Fruit fly (Drosophila melanogaster) whole organism, embryonic: ENCODE measurements around the gene Tm1.
A peak's percentile ranks its signal among the peaks of the same experiment; 100 is the strongest.

Experiments used
- Atf6 ChIP-seq: fragments of 200-800 bp; sonication (Bioruptor generic); IDR thresholded peaks from 2 replicates; pipeline ENCODE4 v1.3.6; 2022; ENCODE audit warnings: missing biosample characterization, missing genetic modification characterization
- BEAF-32 ChIP-seq: fragments of 200-800 bp; sonication (Bioruptor generic); optimal IDR thresholded peaks from 3 replicates; lab custom pipeline; 2017; ENCODE audit warnings: missing biosample characterization, missing genetic modification characterization, mild to moderate bottlenecking, moderate library complexity, missing genetic modification reagents
- CG10321 ChIP-seq: fragments of 200-800 bp; sonication (Bioruptor generic); IDR thresholded peaks from 2 replicates; pipeline ENCODE4 v1.3.6; 2022; ENCODE audit warnings: missing biosample characterization, missing genetic modification characterization
- CG10654 ChIP-seq: fragments of 200-800 bp; sonication (Bioruptor generic); optimal IDR thresholded peaks from 2 replicates; lab custom pipeline; 2016; ENCODE audit warnings: missing biosample characterization, missing genetic modification characterization
- CG11398 ChIP-seq: fragments of 200-800 bp; sonication (Bioruptor generic); optimal IDR thresholded peaks from 2 replicates; lab custom pipeline; 2016; ENCODE audit warnings: missing biosample characterization, missing genetic modification characterization
- CG11456 ChIP-seq: fragments of 200-800 bp; sonication (Bioruptor generic); IDR thresholded peaks from 3 replicates; pipeline ENCODE4 v1.3.6; 2022; ENCODE audit warnings: missing biosample characterization, missing genetic modification characterization
- CG11504 ChIP-seq: fragments of 200-800 bp; sonication (Bioruptor generic); optimal IDR thresholded peaks from 3 replicates; lab custom pipeline; 2019; ENCODE audit warnings: missing biosample characterization, mild to moderate bottlenecking, missing genetic modification characterization, moderate library complexity
- CG12659 ChIP-seq: fragments of 200-800 bp; sonication (Bioruptor generic); optimal IDR thresholded peaks from 3 replicates; lab custom pipeline; 2017; ENCODE audit warnings: mild to moderate bottlenecking, missing biosample characterization, missing genetic modification reagents, missing genetic modification characterization
- CG14860 ChIP-seq: fragments of 200-800 bp; sonication (Bioruptor generic); IDR thresholded peaks from 3 replicates; pipeline ENCODE4 v1.3.6; 2022; ENCODE audit warnings: missing biosample characterization, missing genetic modification characterization; ENCODE audit not compliant: partially characterized antibody
- CG15514 ChIP-seq: fragments of 200-800 bp; sonication (Bioruptor generic); optimal IDR thresholded peaks from 3 replicates; lab custom pipeline; 2017; ENCODE audit warnings: missing biosample characterization, missing genetic modification characterization, mild to moderate bottlenecking, moderate library complexity, missing genetic modification reagents
- CG18619 ChIP-seq: fragments of 200-800 bp; sonication (Bioruptor generic); optimal IDR thresholded peaks from 3 replicates; lab custom pipeline; 2017; ENCODE audit warnings: missing biosample characterization, mild to moderate bottlenecking, missing genetic modification characterization
- CG2116 ChIP-seq: fragments of 200-800 bp; sonication (Bioruptor generic); optimal IDR thresholded peaks from 3 replicates; lab custom pipeline; 2018; ENCODE audit warnings: missing biosample characterization, mild to moderate bottlenecking, missing genetic modification characterization
- CG3065 ChIP-seq: fragments of 200-800 bp; sonication (Bioruptor generic); optimal IDR thresholded peaks from 2 replicates; lab custom pipeline; 2016; ENCODE audit warnings: missing biosample characterization, missing genetic modification characterization
- CG34422 ChIP-seq: fragments of 200-800 bp; sonication (Bioruptor generic); IDR thresholded peaks from 3 replicates; pipeline ENCODE4 v1.3.6; 2022; ENCODE audit warnings: missing biosample characterization, missing genetic modification characterization
- CG4282 ChIP-seq: fragments of 200-800 bp; sonication (Bioruptor generic); optimal IDR thresholded peaks from 2 replicates; lab custom pipeline; 2016; ENCODE audit warnings: missing biosample characterization, missing genetic modification characterization
- CG6254 ChIP-seq: fragments of 200-800 bp; sonication (Bioruptor generic); optimal IDR thresholded peaks from 3 replicates; lab custom pipeline; 2017; ENCODE audit warnings: mild to moderate bottlenecking, missing biosample characterization, missing genetic modification reagents, missing genetic modification characterization
- CG8478 ChIP-seq: fragments of >200 bp; optimal IDR thresholded peaks from 2 replicates; lab custom pipeline; 2018
- CHES-1-like ChIP-seq: fragments of 200-800 bp; sonication (Bioruptor generic); optimal IDR thresholded peaks from 2 replicates; lab custom pipeline; 2016; ENCODE audit warnings: missing biosample characterization, missing genetic modification characterization
- Dll ChIP-seq: fragments of 200-800 bp; sonication (Bioruptor generic); IDR thresholded peaks from 4 replicates; pipeline ENCODE4 v1.3.6; 2022; ENCODE audit warnings: missing biosample characterization, missing genetic modification characterization; ENCODE audit not compliant: partially characterized antibody
- Doc3 ChIP-seq: fragments of 200-800 bp; sonication (Bioruptor generic); IDR thresholded peaks from 3 replicates; pipeline ENCODE4 v1.3.6; 2022; ENCODE audit warnings: missing biosample characterization, missing genetic modification characterization; ENCODE audit not compliant: partially characterized antibody
- E2f2 ChIP-seq: fragments of 200-800 bp; sonication (Bioruptor generic); IDR thresholded peaks from 2 replicates; pipeline ENCODE4 v1.3.6; 2022; ENCODE audit warnings: missing biosample characterization, missing genetic modification characterization
- Fer1 ChIP-seq: fragments of 200-800 bp; sonication (Bioruptor generic); optimal IDR thresholded peaks from 2 replicates; lab custom pipeline; 2017; ENCODE audit warnings: missing biosample characterization, mild to moderate bottlenecking, missing genetic modification characterization
- H2.0 ChIP-seq: fragments of 200-800 bp; sonication (Bioruptor generic); IDR thresholded peaks from 2 replicates; pipeline ENCODE4 v1.3.6; 2022; ENCODE audit warnings: missing biosample characterization, missing genetic modification characterization
- HLH4C ChIP-seq: fragments of 200-800 bp; sonication (Bioruptor generic); IDR thresholded peaks from 3 replicates; pipeline ENCODE4 v1.3.6; 2022; ENCODE audit warnings: missing biosample characterization, missing genetic modification characterization; ENCODE audit not compliant: partially characterized antibody
- HmgZ ChIP-seq: fragments of 200-800 bp; sonication (Bioruptor generic); optimal IDR thresholded peaks from 2 replicates; lab custom pipeline; 2018; ENCODE audit warnings: missing biosample characterization, mild to moderate bottlenecking, missing genetic modification characterization
- Hmr ChIP-seq: fragments of 200-800 bp; sonication (Bioruptor generic); optimal IDR thresholded peaks from 3 replicates; lab custom pipeline; 2017; ENCODE audit warnings: mild to moderate bottlenecking, missing biosample characterization, missing genetic modification reagents, missing genetic modification characterization
- MESR4 ChIP-seq: fragments of 200-800 bp; sonication (Bioruptor generic); optimal IDR thresholded peaks from 2 replicates; lab custom pipeline; 2018; ENCODE audit warnings: missing biosample characterization, mild to moderate bottlenecking, missing genetic modification characterization, moderate library complexity
- Med ChIP-seq: fragments of 200-800 bp; sonication (Bioruptor generic); peaks from one replicate; lab custom pipeline; 2016; ENCODE audit warnings: missing biosample characterization, missing genetic modification characterization, mild to moderate bottlenecking, inconsistent platforms, moderate library complexity
- Oli ChIP-seq: fragments of 200-800 bp; sonication (Bioruptor generic); optimal IDR thresholded peaks from 2 replicates; lab custom pipeline; 2018; ENCODE audit warnings: missing biosample characterization, mild to moderate bottlenecking, missing genetic modification characterization, moderate library complexity
- Pdp1 ChIP-seq, 2 experiments: fragments of 200-800 bp; sonication (Bioruptor generic); optimal IDR thresholded peaks; 3 replicates each; lab custom pipeline; 2016; ENCODE audit warnings: missing biosample characterization in 2 of 2, missing genetic modification characterization in 2 of 2, mild to moderate bottlenecking in 1 of 2, moderate library complexity in 1 of 2
- Rfx ChIP-seq: fragments of 200-800 bp; sonication (Bioruptor generic); IDR thresholded peaks from 2 replicates; pipeline ENCODE4 v1.3.6; 2022; ENCODE audit warnings: missing biosample characterization, missing genetic modification characterization
- Taf1 ChIP-seq: fragments of 200-800 bp; sonication (Bioruptor generic); IDR thresholded peaks from 2 replicates; pipeline ENCODE4 v1.3.6; 2022; ENCODE audit warnings: missing biosample characterization, missing genetic modification characterization
- amos ChIP-seq: fragments of 200-800 bp; sonication (Bioruptor generic); IDR thresholded peaks from 2 replicates; pipeline ENCODE4 v1.3.6; 2022; ENCODE audit warnings: missing biosample characterization, missing genetic modification characterization; ENCODE audit not compliant: partially characterized antibody
- ap ChIP-seq: fragments of 200-800 bp; sonication (Bioruptor generic); IDR thresholded peaks from 2 replicates; pipeline ENCODE4 v1.3.6; 2022; ENCODE audit warnings: missing biosample characterization, missing genetic modification characterization
- ci ChIP-seq: fragments of 200-800 bp; sonication (Bioruptor generic); IDR thresholded peaks from 3 replicates; pipeline ENCODE4 v1.3.6; 2022; ENCODE audit warnings: missing biosample characterization, missing genetic modification characterization
- dan ChIP-seq: fragments of 200-800 bp; sonication (Bioruptor generic); IDR thresholded peaks from 2 replicates; pipeline ENCODE4 v1.3.6; 2022; ENCODE audit warnings: missing biosample characterization, missing genetic modification characterization
- dmrt11E ChIP-seq: fragments of 200-800 bp; sonication (Bioruptor generic); optimal IDR thresholded peaks from 3 replicates; lab custom pipeline; 2018; ENCODE audit warnings: missing biosample characterization, mild to moderate bottlenecking, missing genetic modification characterization, moderate library complexity
- dpn ChIP-seq, 2 experiments: fragments of 200-800 bp; sonication (Bioruptor generic); optimal IDR thresholded peaks; 3 replicates each; lab custom pipeline; 2016; ENCODE audit warnings: missing biosample characterization in 2 of 2, missing genetic modification characterization in 2 of 2
- fu2 ChIP-seq: fragments of 200-800 bp; sonication (Bioruptor generic); optimal IDR thresholded peaks from 2 replicates; lab custom pipeline; 2016; ENCODE audit warnings: missing biosample characterization, missing genetic modification characterization
- hbn ChIP-seq: fragments of 200-800 bp; sonication (Bioruptor generic); IDR thresholded peaks from 2 replicates; pipeline ENCODE4 v1.3.6; 2022; ENCODE audit warnings: missing biosample characterization, missing genetic modification characterization; ENCODE audit not compliant: partially characterized antibody
- klu ChIP-seq: fragments of 200-800 bp; sonication (Bioruptor generic); IDR thresholded peaks from 2 replicates; pipeline ENCODE4 v1.3.6; 2022; ENCODE audit warnings: missing biosample characterization, missing genetic modification characterization
- pb ChIP-seq: fragments of 200-800 bp; sonication (Bioruptor generic); optimal IDR thresholded peaks from 3 replicates; lab custom pipeline; 2016; ENCODE audit warnings: missing biosample characterization, missing genetic modification characterization
- pum ChIP-seq: fragments of 200-800 bp; sonication (Bioruptor generic); optimal IDR thresholded peaks from 2 replicates; lab custom pipeline; 2016; ENCODE audit warnings: missing biosample characterization, missing genetic modification characterization
- stwl ChIP-seq: fragments of 200-800 bp; sonication (Bioruptor generic); optimal IDR thresholded peaks from 3 replicates; lab custom pipeline; 2018; ENCODE audit warnings: missing biosample characterization, mild to moderate bottlenecking, missing genetic modification characterization, moderate library complexity
- unc-4 ChIP-seq: fragments of 200-800 bp; sonication (Bioruptor generic); IDR thresholded peaks from 2 replicates; pipeline ENCODE4 v1.3.6; 2022; ENCODE audit warnings: missing biosample characterization, missing genetic modification characterization; ENCODE audit not compliant: partially characterized antibody
- vfl ChIP-seq: fragments of 200-800 bp; sonication (Bioruptor generic); optimal IDR thresholded peaks from 2 replicates; lab custom pipeline; 2016; ENCODE audit warnings: missing biosample characterization, missing genetic modification characterization
- vnd ChIP-seq: fragments of 200-800 bp; sonication (Bioruptor generic); IDR thresholded peaks from 3 replicates; pipeline ENCODE4 v1.3.6; 2022; ENCODE audit warnings: missing biosample characterization, missing genetic modification characterization; ENCODE audit not compliant: partially characterized antibody

Gene Tm1

DNA sequence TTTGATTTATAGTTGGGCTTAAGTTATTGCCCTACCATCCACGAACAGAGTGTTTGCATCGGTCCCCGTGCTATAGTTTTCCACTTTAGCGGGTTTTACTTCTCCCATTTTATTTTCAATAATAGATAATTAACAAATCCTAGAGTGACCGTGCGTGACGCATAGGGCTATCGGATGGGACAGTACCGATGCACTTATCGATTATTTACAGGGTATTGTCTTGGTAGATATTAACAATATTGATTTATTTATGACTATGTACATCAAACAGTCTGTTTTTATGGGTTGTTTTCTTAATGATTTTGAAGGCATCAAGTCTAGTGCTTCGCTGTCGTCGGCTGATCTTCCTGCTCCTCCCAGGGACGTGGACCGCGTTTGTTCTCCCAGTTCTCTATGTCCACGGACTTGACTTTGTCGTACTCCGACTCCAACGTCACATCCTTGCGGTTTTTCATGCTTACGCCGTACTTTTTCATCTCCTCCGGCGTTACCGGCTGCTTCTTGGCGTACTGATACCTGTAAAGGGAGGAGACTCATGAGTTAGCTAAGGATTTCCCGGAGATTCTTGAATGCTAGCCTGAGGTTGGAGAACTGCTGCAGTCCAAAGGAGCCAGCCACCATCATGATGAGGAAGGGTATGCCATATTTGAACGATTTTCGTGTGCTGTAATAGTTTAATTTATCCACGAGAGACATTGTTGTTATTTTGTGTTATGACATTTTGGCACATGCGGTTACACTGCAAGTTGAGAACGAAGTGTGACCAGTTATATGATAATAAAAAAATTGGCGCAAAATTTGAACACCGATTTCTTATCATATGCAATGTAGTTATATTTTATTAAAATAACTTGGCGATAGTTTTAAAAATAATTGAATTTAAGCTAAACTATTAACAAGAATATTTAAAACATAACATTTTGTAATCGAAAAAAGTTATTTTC lies at the start of gene Tm1, which contains the start of gene MRG15:
Tm1 (plus strand) TSS at position 295 of the 944 bp plus-strand sequence.
MRG15 (minus strand) TSS at position 184 of the 944 bp plus-strand sequence.
- TF ChIP-seq dan (GFP tag; lab: Robert Waterston, UW): no peak
- TF ChIP-seq CG34422 (GFP tag; lab: Robert Waterston, UW): peak; percentile 29; the same call in 1 of the 3 replicates
- peak; percentile 91 for TF ChIP-seq E2f2 (GFP tag; lab: Robert Waterston, UW)
- TF ChIP-seq Fer1: peak; percentile 2
- TF ChIP-seq CG10654 (GFP tag; lab: Kevin White, UChicago): no peak
- TF ChIP-seq fu2 (GFP tag; lab: Kevin White, UChicago): no peak
- peak; percentile 53; the same call in 2 of the 3 replicates for TF ChIP-seq CG14860
- no peak for TF ChIP-seq klu (GFP tag; lab: Robert Waterston, UW)
- TF ChIP-seq CG2116 (GFP tag; lab: Kevin White, UChicago): peak; percentile 67
- TF ChIP-seq pb (GFP tag; lab: Kevin White, UChicago): no peak
- peak; percentile 70 for TF ChIP-seq Doc3
- TF ChIP-seq CG6254: no peak
- TF ChIP-seq Pdp1 (GFP tag; optimal IDR thresholded peaks at IDR 0.05; lab: Kevin White, UChicago): peak in 1 of 2 experiments; percentile 95
- peak; percentile 57; the same call in 1 of the 3 replicates for TF ChIP-seq vnd
- TF ChIP-seq CG11456 (GFP tag; lab: Robert Waterston, UW): no peak
- TF ChIP-seq CHES-1-like (GFP tag; lab: Kevin White, UChicago): no peak
- TF ChIP-seq unc-4: peak; percentile 70
- TF ChIP-seq stwl: peak; percentile 19
- no peak for TF ChIP-seq CG3065 (GFP tag; lab: Kevin White, UChicago)
- peak; percentile 68 for TF ChIP-seq HLH4C
- TF ChIP-seq ap: no peak
- TF ChIP-seq MESR4: peak; percentile 49
- TF ChIP-seq CG12659 (GFP tag; lab: Kevin White, UChicago): peak; percentile 17
- TF ChIP-seq vfl (GFP tag; lab: Kevin White, UChicago): no peak
- no peak for TF ChIP-seq pum
- peak; percentile 40 for TF ChIP-seq HmgZ (tag; lab: Kevin White, UChicago)
- no peak for TF ChIP-seq Taf1
- TF ChIP-seq CG18619 (GFP tag; lab: Kevin White, UChicago): no peak
- TF ChIP-seq Oli: no peak
- no peak for TF ChIP-seq CG4282 (GFP tag; lab: Kevin White, UChicago)
- 0 out of 3 replicates have a peak, but pooled peaks have one; percentile 36 for TF ChIP-seq ci (GFP tag; lab: Robert Waterston, UW)
- no peak for TF ChIP-seq CG10321 (GFP tag; lab: Robert Waterston, UW)
- 0 out of 2 replicates have a peak, but pooled peaks have one; percentile 38 for TF ChIP-seq Rfx (GFP tag; lab: Robert Waterston, UW)
- TF ChIP-seq CG11398: no peak
- peak; percentile 0 to 22 for TF ChIP-seq dpn (GFP tag; optimal IDR thresholded peaks at IDR 0.05; lab: Kevin White, UChicago)
- peak; percentile 59; the same call in 1 of the 2 replicates for TF ChIP-seq hbn (GFP tag; lab: Robert Waterston, UW)
- no peak for TF ChIP-seq Atf6
- peak; percentile 78 for TF ChIP-seq BEAF-32 (GFP tag; lab: Kevin White, UChicago)
- TF ChIP-seq CG8478: no peak
- TF ChIP-seq Med (GFP tag; lab: Kevin White, UChicago): peak; percentile 35
- TF ChIP-seq amos: peak; percentile 74; the same call in 1 of the 2 replicates
- no peak for TF ChIP-seq CG11504
- no peak for TF ChIP-seq H2.0 (GFP tag; lab: Robert Waterston, UW)
- peak; percentile 71 for TF ChIP-seq Dll (GFP tag; lab: Robert Waterston, UW)
- no peak for TF ChIP-seq dmrt11E
- peak; percentile 38 for TF ChIP-seq CG15514
- TF ChIP-seq Hmr (GFP tag; lab: Kevin White, UChicago): no peak
